Fruit fly (Drosophila melanogaster) whole organism, embryonic: ENCODE data around the gene Hr78.

Experiments
- Adf1 ChIP-seq: fragments of 200-800 bp; sonication (Bioruptor generic); IDR thresholded peaks from 2 replicates; pipeline ENCODE4 v1.3.6; 2022; ENCODE audit warnings: missing biosample characterization, missing genetic modification characterization
- Atf-2 ChIP-seq: fragments of 200-800 bp; sonication (Bioruptor generic); optimal IDR thresholded peaks from 2 replicates; lab custom pipeline; 2016; ENCODE audit warnings: missing biosample characterization, missing genetic modification characterization
- BEAF-32 ChIP-seq: fragments of 200-800 bp; sonication (Bioruptor generic); optimal IDR thresholded peaks from 3 replicates; lab custom pipeline; 2017; ENCODE audit warnings: missing biosample characterization, missing genetic modification characterization, mild to moderate bottlenecking, moderate library complexity, missing genetic modification reagents
- CG10959 ChIP-seq: fragments of 200-800 bp; sonication (Bioruptor generic); IDR thresholded peaks from 2 replicates; pipeline ENCODE4 v1.3.6; 2022; ENCODE audit warnings: missing biosample characterization, missing genetic modification characterization
- CG12155 ChIP-seq: fragments of 200-800 bp; sonication (Bioruptor generic); optimal IDR thresholded peaks from 3 replicates; lab custom pipeline; 2016; ENCODE audit warnings: missing biosample characterization, missing genetic modification characterization
- CG17328 ChIP-seq: fragments of 200-800 bp; sonication (Bioruptor generic); IDR thresholded peaks from 2 replicates; pipeline ENCODE4 v1.3.6; 2022; ENCODE audit warnings: missing biosample characterization, missing genetic modification characterization
- CG17359 ChIP-seq: fragments of 200-800 bp; sonication (Bioruptor generic); optimal IDR thresholded peaks from 3 replicates; lab custom pipeline; 2018; ENCODE audit warnings: missing biosample characterization, mild to moderate bottlenecking, missing genetic modification characterization, moderate library complexity
- CG18764 ChIP-seq: fragments of 200-800 bp; sonication (Bioruptor generic); optimal IDR thresholded peaks from 3 replicates; lab custom pipeline; 2016; ENCODE audit warnings: missing biosample characterization, missing genetic modification characterization
- CG31441 ChIP-seq: fragments of 200-800 bp; sonication (Bioruptor generic); IDR thresholded peaks from 2 replicates; pipeline ENCODE4 v1.3.6; 2022; ENCODE audit warnings: missing biosample characterization, missing genetic modification characterization
- CG33557 ChIP-seq: fragments of 200-800 bp; sonication (Bioruptor generic); optimal IDR thresholded peaks from 2 replicates; lab custom pipeline; 2019; ENCODE audit warnings: missing biosample characterization, mild to moderate bottlenecking, missing genetic modification characterization, moderate library complexity
- CG6254 ChIP-seq: fragments of 200-800 bp; sonication (Bioruptor generic); optimal IDR thresholded peaks from 3 replicates; lab custom pipeline; 2017; ENCODE audit warnings: mild to moderate bottlenecking, missing biosample characterization, missing genetic modification reagents, missing genetic modification characterization
- CG6683 ChIP-seq: fragments of 200-800 bp; sonication (Bioruptor generic); optimal IDR thresholded peaks from 2 replicates; lab custom pipeline; 2017; ENCODE audit warnings: missing biosample characterization, mild to moderate bottlenecking, missing genetic modification characterization, missing genetic modification reagents
- CG7372 ChIP-seq: fragments of 200-800 bp; sonication (Bioruptor generic); IDR thresholded peaks from 2 replicates; pipeline ENCODE4 v1.3.6; 2022; ENCODE audit warnings: missing biosample characterization, missing genetic modification characterization
- CG7556 ChIP-seq: fragments of 200-800 bp; sonication (Bioruptor generic); optimal IDR thresholded peaks from 2 replicates; lab custom pipeline; 2017; ENCODE audit warnings: missing biosample characterization, mild to moderate bottlenecking, missing genetic modification characterization
- CG7839 ChIP-seq: fragments of 200-800 bp; sonication (Bioruptor generic); optimal IDR thresholded peaks from 3 replicates; lab custom pipeline; 2018; ENCODE audit warnings: missing biosample characterization, mild to moderate bottlenecking, missing genetic modification characterization, moderate library complexity
- CG8281 ChIP-seq: fragments of 200-800 bp; sonication (Bioruptor generic); optimal IDR thresholded peaks from 2 replicates; lab custom pipeline; 2018; ENCODE audit warnings: missing biosample characterization, mild to moderate bottlenecking, missing genetic modification characterization, moderate library complexity
- CHES-1-like ChIP-seq: fragments of 200-800 bp; sonication (Bioruptor generic); optimal IDR thresholded peaks from 2 replicates; lab custom pipeline; 2016; ENCODE audit warnings: missing biosample characterization, missing genetic modification characterization
- CTCF ChIP-seq: fragments of 200-800 bp; sonication (Bioruptor generic); optimal IDR thresholded peaks from 2 replicates; lab custom pipeline; 2017; ENCODE audit warnings: missing biosample characterization, mild to moderate bottlenecking, missing genetic modification characterization, moderate library complexity
- CoRest ChIP-seq: fragments of 200-800 bp; sonication (Bioruptor generic); optimal IDR thresholded peaks from 3 replicates; lab custom pipeline; 2018; ENCODE audit warnings: missing biosample characterization, mild to moderate bottlenecking, missing genetic modification characterization, moderate library complexity
- Dp ChIP-seq: fragments of 200-800 bp; sonication (Bioruptor generic); optimal IDR thresholded peaks from 2 replicates; lab custom pipeline; 2018; ENCODE audit warnings: missing biosample characterization, mild to moderate bottlenecking, missing genetic modification characterization, moderate library complexity
- Ets97D ChIP-seq: fragments of 200-800 bp; sonication (Bioruptor generic); optimal IDR thresholded peaks from 3 replicates; lab custom pipeline; 2016; ENCODE audit warnings: missing biosample characterization, missing genetic modification characterization
- Fer1 ChIP-seq: fragments of 200-800 bp; sonication (Bioruptor generic); optimal IDR thresholded peaks from 2 replicates; lab custom pipeline; 2017; ENCODE audit warnings: missing biosample characterization, mild to moderate bottlenecking, missing genetic modification characterization
- H2.0 ChIP-seq: fragments of 200-800 bp; sonication (Bioruptor generic); IDR thresholded peaks from 2 replicates; pipeline ENCODE4 v1.3.6; 2022; ENCODE audit warnings: missing biosample characterization, missing genetic modification characterization
- HLH54F ChIP-seq: fragments of 200-800 bp; sonication (Bioruptor generic); optimal IDR thresholded peaks from 3 replicates; lab custom pipeline; 2016; ENCODE audit warnings: missing biosample characterization, missing genetic modification characterization
- Hr39 ChIP-seq: fragments of >200 bp; optimal IDR thresholded peaks from 2 replicates; lab custom pipeline; 2017
- Hr78 ChIP-seq, 2 experiments: fragments of 200-800 bp in 1 of 2; fragments of >200 bp in 1 of 2; sonication (Bioruptor generic) in 1 of 2; optimal IDR thresholded peaks; 2 replicates each; lab custom pipeline; 2017 to 2019; ENCODE audit warnings: missing biosample characterization in 2 of 2, missing genetic modification characterization in 2 of 2, mild to moderate bottlenecking in 1 of 2, moderate library complexity in 1 of 2
- Sin3A ChIP-seq: fragments of >200 bp; optimal IDR thresholded peaks from 2 replicates; lab custom pipeline; 2018
- Trl ChIP-seq, 3 experiments: fragments of >200 bp in 2 of 3; fragments of 200-800 bp in 1 of 3; sonication (Bioruptor generic) in 1 of 3; optimal IDR thresholded peaks; 2 replicates in 1 of 3; 3 replicates in 2 of 3; lab custom pipeline; 2016 to 2017; ENCODE audit warnings: missing biosample characterization in 1 of 3, missing genetic modification characterization in 1 of 3
- Vsx1 ChIP-seq: fragments of 200-800 bp; sonication (Bioruptor generic); optimal IDR thresholded peaks from 2 replicates; lab custom pipeline; 2017; ENCODE audit warnings: missing biosample characterization, mild to moderate bottlenecking, missing genetic modification characterization, missing genetic modification reagents
- Xrp1 ChIP-seq: fragments of 200-800 bp; sonication (Bioruptor generic); IDR thresholded peaks from 2 replicates; pipeline ENCODE4 v1.3.6; 2022; ENCODE audit warnings: missing biosample characterization, missing genetic modification characterization
- YL-1 ChIP-seq: fragments of 200-800 bp; sonication (Bioruptor generic); optimal IDR thresholded peaks from 3 replicates; lab custom pipeline; 2017; ENCODE audit warnings: missing biosample characterization, mild to moderate bottlenecking, missing genetic modification characterization
- az2 ChIP-seq: fragments of 200-800 bp; sonication (Bioruptor generic); optimal IDR thresholded peaks from 3 replicates; lab custom pipeline; 2016; ENCODE audit warnings: missing biosample characterization, missing genetic modification characterization
- bab2 ChIP-seq: fragments of 200-800 bp; sonication (Bioruptor generic); optimal IDR thresholded peaks from 2 replicates; lab custom pipeline; 2016; ENCODE audit warnings: missing biosample characterization, missing genetic modification characterization
- cato ChIP-seq: fragments of 200-800 bp; sonication (Bioruptor generic); optimal IDR thresholded peaks from 2 replicates; lab custom pipeline; 2016; ENCODE audit warnings: missing biosample characterization, missing genetic modification characterization, borderline replicate concordance
- dmrt11E ChIP-seq: fragments of 200-800 bp; sonication (Bioruptor generic); optimal IDR thresholded peaks from 3 replicates; lab custom pipeline; 2018; ENCODE audit warnings: missing biosample characterization, mild to moderate bottlenecking, missing genetic modification characterization, moderate library complexity
- eve ChIP-seq, 2 experiments: fragments of >200 bp; optimal IDR thresholded peaks; 2 replicates each; lab custom pipeline; 2017; ENCODE audit warnings: missing biosample characterization in 2 of 2, missing genetic modification characterization in 2 of 2
- gfzf ChIP-seq: fragments of 200-800 bp; sonication (Bioruptor generic); optimal IDR thresholded peaks from 2 replicates; lab custom pipeline; 2016; ENCODE audit warnings: missing biosample characterization, mild to moderate bottlenecking, missing genetic modification characterization, moderate library complexity
- grau ChIP-seq: fragments of 200-800 bp; optimal IDR thresholded peaks from 3 replicates; lab custom pipeline; 2019; ENCODE audit warnings: missing biosample characterization, mild to moderate bottlenecking, missing genetic modification characterization, moderate library complexity
- grn ChIP-seq: fragments of 200-800 bp; sonication (Bioruptor generic); optimal IDR thresholded peaks from 3 replicates; lab custom pipeline; 2017; ENCODE audit warnings: missing biosample characterization, missing genetic modification characterization
- hbn ChIP-seq: fragments of 200-800 bp; sonication (Bioruptor generic); IDR thresholded peaks from 2 replicates; pipeline ENCODE4 v1.3.6; 2022; ENCODE audit warnings: missing biosample characterization, missing genetic modification characterization; ENCODE audit not compliant: partially characterized antibody
- hth ChIP-seq: fragments of >200 bp; optimal IDR thresholded peaks from 2 replicates; lab custom pipeline; 2017; ENCODE audit warnings: inconsistent platforms
- kah ChIP-seq: fragments of 200-800 bp; sonication (Bioruptor generic); optimal IDR thresholded peaks from 2 replicates; lab custom pipeline; 2018; ENCODE audit warnings: missing biosample characterization, mild to moderate bottlenecking, missing genetic modification characterization
- lola ChIP-seq, 3 experiments: fragments of >200 bp in 2 of 3; fragments of 200-800 bp in 1 of 3; sonication (Bioruptor generic) in 1 of 3; optimal IDR thresholded peaks; 2 replicates each; lab custom pipeline; 2017 to 2019; ENCODE audit warnings: missing biosample characterization in 3 of 3, missing genetic modification characterization in 3 of 3, mild to moderate bottlenecking in 1 of 3, moderate library complexity in 1 of 3
- onecut ChIP-seq: fragments of 200-800 bp; sonication (Bioruptor generic); IDR thresholded peaks from 2 replicates; pipeline ENCODE4 v1.3.6; 2022; ENCODE audit warnings: missing biosample characterization, missing genetic modification characterization
- salm ChIP-seq: fragments of 200-800 bp; sonication (Bioruptor generic); optimal IDR thresholded peaks from 2 replicates; lab custom pipeline; 2018; ENCODE audit warnings: missing biosample characterization, mild to moderate bottlenecking, missing genetic modification characterization
- slp2 ChIP-seq: fragments of 200-800 bp; sonication (Bioruptor generic); optimal IDR thresholded peaks from 2 replicates; lab custom pipeline; 2016; ENCODE audit warnings: missing biosample characterization, missing genetic modification characterization
- tgo ChIP-seq: fragments of 200-800 bp; sonication (Bioruptor generic); IDR thresholded peaks from 3 replicates; pipeline ENCODE4 v1.3.6; 2022; ENCODE audit warnings: missing biosample characterization, missing genetic modification characterization
- vvl ChIP-seq: fragments of 200-800 bp; sonication (Bioruptor generic); IDR thresholded peaks from 2 replicates; pipeline ENCODE4 v1.3.6; 2022; ENCODE audit warnings: missing biosample characterization, missing genetic modification characterization
- wdn ChIP-seq: fragments of 200-800 bp; sonication (Bioruptor generic); IDR thresholded peaks from 2 replicates; pipeline ENCODE4 v1.3.6; 2022; ENCODE audit warnings: missing biosample characterization, missing genetic modification characterization

Gene Hr78

dm6 chr3L:21539245-21540196 lies 42.2 kb upstream of the Hr78 start, which contains the start of the genes COX8 and VhaM9.7-b (continued):
- no peak for TF ChIP-seq cato (GFP tag; lab: Kevin White, UChicago)
- no peak; the same call in 1 of the 2 replicates for TF ChIP-seq CG10959
- peak; percentile 56 for TF ChIP-seq Ets97D (GFP tag; lab: Kevin White, UChicago)
- TF ChIP-seq salm (tag; lab: Kevin White, UChicago): no peak
- peak in 1 of 3 experiments; percentile 62 for TF ChIP-seq lola (GFP tag; optimal IDR thresholded peaks at IDR 0.05; lab: Kevin White, UChicago)
- no peak for TF ChIP-seq Vsx1 (GFP tag; lab: Kevin White, UChicago)
- peak; percentile 32 for TF ChIP-seq CG33557
- peak; percentile 53 for TF ChIP-seq hbn (GFP tag; lab: Robert Waterston, UW)
- TF ChIP-seq CG17359 (tag; lab: Kevin White, UChicago): peak; percentile 45
- TF ChIP-seq BEAF-32 (GFP tag; lab: Kevin White, UChicago): peak; percentile 93
- peak; percentile 57 for TF ChIP-seq az2 (GFP tag; lab: Kevin White, UChicago)
- peak; percentile 48 for TF ChIP-seq H2.0 (GFP tag; lab: Robert Waterston, UW)
- peak; percentile 62 for TF ChIP-seq CG18764 (GFP tag; lab: Kevin White, UChicago)
- peak; percentile 48 for TF ChIP-seq CHES-1-like (GFP tag; lab: Kevin White, UChicago)
- peak; percentile 99 for TF ChIP-seq CG6254 (GFP tag; lab: Kevin White, UChicago)
- TF ChIP-seq CG17328 (GFP tag; lab: Robert Waterston, UW): 0 out of 2 replicates have a peak, but pooled peaks have one; percentile 6
- no peak for TF ChIP-seq CG7839 (tag; lab: Kevin White, UChicago)
- no peak for TF ChIP-seq hth (lab: Kevin White, UChicago)
- no peak for TF ChIP-seq CTCF (GFP tag; lab: Kevin White, UChicago)
- no peak for TF ChIP-seq Fer1 (GFP tag; lab: Kevin White, UChicago)
- no peak; the same call in 1 of the 2 replicates for TF ChIP-seq vvl (GFP tag; lab: Robert Waterston, UW)
- TF ChIP-seq CG7372 (GFP tag; lab: Robert Waterston, UW): no peak; the same call in none of the 2 replicates
- TF ChIP-seq CoRest (tag; lab: Kevin White, UChicago): no peak
- TF ChIP-seq Atf-2: peak; percentile 43
- TF ChIP-seq CG31441: no peak
- peak; percentile 64 for TF ChIP-seq CG8281 (tag; lab: Kevin White, UChicago)
- TF ChIP-seq YL-1 (GFP tag; lab: Kevin White, UChicago): peak; percentile 86
- peak; percentile 2 for TF ChIP-seq slp2 (GFP tag; lab: Kevin White, UChicago)
- TF ChIP-seq dmrt11E: peak; percentile 58
- TF ChIP-seq Dp (GFP tag; lab: Kevin White, UChicago): no peak
- TF ChIP-seq HLH54F: peak; percentile 72
- TF ChIP-seq CG7556 (GFP tag; lab: Kevin White, UChicago): no peak
- TF ChIP-seq wdn (GFP tag; lab: Robert Waterston, UW): 0 out of 2 replicates have a peak, but pooled peaks have one; percentile 47
- TF ChIP-seq eve (GFP tag; optimal IDR thresholded peaks at IDR 0.05; lab: Kevin White, UChicago): no peak
- no peak for TF ChIP-seq Hr78 (GFP tag; optimal IDR thresholded peaks at IDR 0.05; lab: Kevin White, UChicago)
- peak; percentile 69 for TF ChIP-seq gfzf (GFP tag; lab: Kevin White, UChicago)
- peak; percentile 49 for TF ChIP-seq bab2 (GFP tag; lab: Kevin White, UChicago)
- TF ChIP-seq onecut (GFP tag; lab: Robert Waterston, UW): peak; percentile 82
- no peak for TF ChIP-seq Trl (optimal IDR thresholded peaks at IDR 0.05; lab: Kevin White, UChicago)
- TF ChIP-seq Trl (GFP tag; optimal IDR thresholded peaks at IDR 0.05; lab: Kevin White, UChicago): peak; percentile 70
- peak; percentile 65 for TF ChIP-seq CG12155 (GFP tag; lab: Kevin White, UChicago)
- no peak for TF ChIP-seq Hr39 (lab: Kevin White, UChicago)
- TF ChIP-seq grn: no peak
- TF ChIP-seq Sin3A (lab: Kevin White, UChicago): peak; percentile 73
- peak; percentile 58; the same call in 2 of the 3 replicates for TF ChIP-seq tgo (GFP tag; lab: Robert Waterston, UW)
- TF ChIP-seq grau: no peak
- TF ChIP-seq Xrp1: peak; percentile 10; the same call in 1 of the 2 replicates
- TF ChIP-seq kah (GFP tag; lab: Kevin White, UChicago): peak; percentile 10
- no peak for TF ChIP-seq Adf1 (GFP tag; lab: Robert Waterston, UW)
- no peak for TF ChIP-seq CG6683 (GFP tag; lab: Kevin White, UChicago)
